Fruit fly (Drosophila melanogaster) S2 (cell line): ENCODE data around the gene bif.

Experiments used
- CG8478 ChIP-seq: fragments of >200 bp; optimal IDR thresholded peaks from 2 replicates; lab custom pipeline; 2018
- CTCF ChIP-seq, 2 experiments: fragments of >200 bp; optimal IDR thresholded peaks; 2 replicates each; lab custom pipeline; 2018

DNA sequence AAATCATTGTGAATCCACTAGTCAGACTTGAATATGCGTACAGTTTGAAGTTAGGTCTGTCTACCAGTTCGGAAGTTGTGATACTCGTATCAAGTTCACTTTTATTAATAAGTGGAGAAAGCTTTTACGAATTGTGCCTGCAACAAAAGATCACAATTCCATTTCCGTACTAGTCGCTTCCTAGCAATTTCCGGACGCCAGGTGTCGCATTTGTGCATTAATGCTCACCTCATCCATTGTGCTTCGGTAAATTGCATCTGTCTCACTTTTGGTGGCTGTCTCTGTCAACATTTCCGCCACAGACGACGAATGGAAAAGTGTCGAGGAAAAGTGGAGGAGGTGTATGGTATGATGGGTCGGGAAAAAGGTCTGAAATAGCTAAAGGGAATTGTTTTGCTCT is 35.5 kb upstream of the bif start:
- TF ChIP-seq CG8478 = no peak
- TF ChIP-seq CTCF (optimal IDR thresholded peaks at IDR 0.05; lab: Kevin White, UChicago) = peak; percentile 63 to 71
